Worm (Caenorhabditis elegans): ENCODE data around the gene oac-3.

The oac-3 gene

DNA sequence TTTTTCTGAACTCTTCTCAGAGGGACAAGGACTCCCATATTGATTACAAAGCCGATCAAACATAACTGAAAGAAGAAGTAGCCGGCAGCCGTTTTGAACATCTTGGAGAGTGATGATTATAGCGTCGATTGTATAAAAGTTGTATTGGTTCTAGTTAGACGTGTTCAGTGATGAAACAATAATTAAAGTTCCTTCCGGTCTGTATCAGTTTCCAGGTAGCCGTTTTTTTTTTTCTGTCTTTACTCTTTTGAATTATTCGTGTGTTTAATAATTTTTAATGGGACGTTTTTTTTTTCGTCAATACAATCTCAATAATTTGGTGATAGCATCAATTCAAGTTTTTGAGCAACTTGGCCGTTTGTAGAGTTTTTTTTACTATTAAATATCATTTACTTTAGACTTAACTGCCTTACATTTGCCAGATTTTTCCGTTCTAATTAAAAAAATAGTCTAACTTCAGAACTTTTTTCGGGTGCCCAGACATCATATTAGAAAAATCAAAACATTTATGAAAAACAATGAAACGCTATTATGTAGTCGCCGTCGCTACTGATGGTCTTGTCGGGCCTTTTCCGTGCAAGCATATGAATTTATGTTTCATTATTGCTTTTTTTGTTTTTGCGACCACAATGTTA is 47.2 kb downstream of the oac-3 start, which contains the start of the genes srx-10 and clec-226:
Gene srx-10, minus strand, starts transcription at position 101 of the 635 bp plus-strand sequence.
Gene clec-226, plus strand, starts transcription at position 585 of the 635 bp plus-strand sequence.
- TF ChIP-seq pat-9 (tag; optimal IDR thresholded peaks at IDR 0.05) (no peak), pros-1 (tag; optimal IDR thresholded peaks at IDR 0.05) (no peak), pag-3 (tag; optimal IDR thresholded peaks at IDR 0.05; ENCODE audit: borderline replicate concordance) (no peak), ceh-31 (tag; optimal IDR thresholded peaks at IDR 0.05) (no peak), fax-1 (tag; optimal IDR thresholded peaks at IDR 0.05) (no peak), npax-4 (tag; optimal IDR thresholded peaks at IDR 0.05) (no peak), elt-2 (tag; optimal IDR thresholded peaks at IDR 0.05) (no peak), fkh-10 (GFP tag; optimal IDR thresholded peaks at IDR 0.05) (no peak), gmeb-2 (tag; optimal IDR thresholded peaks at IDR 0.05) (no peak), ceh-45 (GFP tag; IDR thresholded peaks at IDR 0.05) (no peak), madf-2 (tag; optimal IDR thresholded peaks at IDR 0.05) (no peak), hlh-8 (tag; optimal IDR thresholded peaks at IDR 0.05) (no peak), ama-1 (optimal IDR thresholded peaks at IDR 0.05) (no peak), F13H6.1 (tag; optimal IDR thresholded peaks at IDR 0.05) (no peak), lin-11 (tag; optimal IDR thresholded peaks at IDR 0.05) (no peak), ets-4 (tag; optimal IDR thresholded peaks at IDR 0.05) (no peak), ceh-2 (tag; optimal IDR thresholded peaks at IDR 0.05) (no peak), rnt-1 (tag; optimal IDR thresholded peaks at IDR 0.05) (no peak), ahr-1 (tag; optimal IDR thresholded peaks at IDR 0.05) (no peak), ceh-18 (tag; optimal IDR thresholded peaks at IDR 0.05) (no peak)

DNA sequence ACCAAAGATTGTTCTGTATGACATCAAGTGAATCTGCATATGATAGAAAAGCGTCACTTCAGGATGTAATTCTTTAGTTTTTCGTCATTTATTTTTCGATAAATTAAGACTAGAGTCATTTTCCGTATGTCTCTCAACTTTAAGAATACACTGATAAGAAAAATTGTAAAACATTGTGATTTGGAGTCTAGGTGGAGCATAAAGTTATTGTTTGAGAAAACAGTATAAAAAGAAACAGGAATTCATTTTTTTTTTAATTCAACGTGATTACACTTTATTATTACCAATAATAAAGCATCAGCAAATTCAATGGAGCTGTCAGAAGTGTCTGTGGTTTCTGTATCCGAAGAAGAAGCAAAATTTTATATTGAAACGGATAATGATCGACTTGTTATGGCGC is 49.7 kb downstream of the oac-3 start, which contains the start of gene R10D12.6:
Gene R10D12.6, plus strand, starts transcription at position 301 of the 400 bp plus-strand sequence.
- no peak for TF ChIP-seq ceh-2 (tag; optimal IDR thresholded peaks at IDR 0.05)
- TF ChIP-seq rnt-1 (tag; optimal IDR thresholded peaks at IDR 0.05), result no peak
- TF ChIP-seq pag-3 (tag; optimal IDR thresholded peaks at IDR 0.05; ENCODE audit: borderline replicate concordance), result no peak
- no peak for TF ChIP-seq ceh-45 (GFP tag; IDR thresholded peaks at IDR 0.05)
- no peak for TF ChIP-seq pat-9 (tag; optimal IDR thresholded peaks at IDR 0.05)
- no peak for TF ChIP-seq C38D4.7 (GFP tag; optimal IDR thresholded peaks at IDR 0.05)
- no peak for TF ChIP-seq ceh-31 (tag; optimal IDR thresholded peaks at IDR 0.05)
- no peak for TF ChIP-seq K09A11.1 (tag; optimal IDR thresholded peaks at IDR 0.05; ENCODE audit: insufficient read depth)
- no peak for TF ChIP-seq ceh-14 (tag; optimal IDR thresholded peaks at IDR 0.05)
- TF ChIP-seq pha-2 (tag; optimal IDR thresholded peaks at IDR 0.05), result no peak
- TF ChIP-seq ceh-34 (tag; optimal IDR thresholded peaks at IDR 0.05), result no peak
- no peak for TF ChIP-seq unc-42 (tag; optimal IDR thresholded peaks at IDR 0.05)
- no peak for TF ChIP-seq elt-2 (tag; optimal IDR thresholded peaks at IDR 0.05)
- TF ChIP-seq lin-11 (tag; optimal IDR thresholded peaks at IDR 0.05), result no peak
- TF ChIP-seq hlh-8 (tag; optimal IDR thresholded peaks at IDR 0.05), result no peak
- TF ChIP-seq pha-4 (tag; optimal IDR thresholded peaks at IDR 0.05), result no peak
- TF ChIP-seq ttx-3 (tag; optimal IDR thresholded peaks at IDR 0.05), result no peak
- TF ChIP-seq che-1 (tag; optimal IDR thresholded peaks at IDR 0.05), result no peak
- no peak for TF ChIP-seq Y22D7AL.16 (tag; optimal IDR thresholded peaks at IDR 0.05)

ce11 chrV:13949752-13950151 is 50.4 kb downstream of the oac-3 start, which contains the start of gene R10D12.7:
TSS of gene R10D12.7 (plus strand) at chrV:13950052.
- TF ChIP-seq ceh-24 (tag; optimal IDR thresholded peaks at IDR 0.05), result no peak
- TF ChIP-seq nhr-232 (tag; optimal IDR thresholded peaks at IDR 0.05), result no peak
- TF ChIP-seq hlh-6 (tag; optimal IDR thresholded peaks at IDR 0.05), result no peak
- no peak for TF ChIP-seq T23F11.4 (GFP tag; optimal IDR thresholded peaks at IDR 0.05)
- TF ChIP-seq Y22D7AL.16 (tag; optimal IDR thresholded peaks at IDR 0.05), result no peak
